Worm (Caenorhabditis elegans): ENCODE measurements around the gene srh-23.
A peak's percentile ranks its signal among the peaks of the same experiment; 100 is the strongest.

The srh-23 gene

DNA sequence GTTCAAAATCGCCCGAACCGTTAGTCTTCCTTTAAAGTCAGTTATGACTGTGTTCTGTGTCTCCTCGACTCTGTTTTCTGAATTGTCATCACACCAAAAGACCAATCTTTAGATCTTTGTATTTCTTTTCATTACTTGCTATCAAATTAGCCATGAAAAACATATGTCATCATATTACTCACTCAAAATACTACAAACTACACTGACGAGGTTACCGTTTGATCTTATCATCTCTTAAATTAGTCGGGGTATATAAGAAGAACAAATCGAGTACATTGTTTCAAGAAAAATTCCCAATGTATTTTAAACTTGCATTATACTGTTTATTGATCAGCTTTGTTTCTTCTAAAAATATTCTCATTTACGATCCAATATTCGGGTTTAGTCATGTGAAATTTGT lies 12.3 kb upstream of the srh-23 start, which contains the start of gene ugt-13:
TSS of gene ugt-13 (plus strand) at position 294 of the 400 bp plus-strand sequence.
- TF ChIP-seq nhr-84 (tag; optimal IDR thresholded peaks at IDR 0.05) (no peak), alr-1 (tag; optimal IDR thresholded peaks at IDR 0.05; ENCODE audit: borderline replicate concordance) (no peak), nhr-28 (tag; optimal IDR thresholded peaks at IDR 0.05) (peak; percentile 23), ceh-63 (GFP tag; optimal IDR thresholded peaks at IDR 0.05) (no peak), unc-86 (tag; optimal IDR thresholded peaks at IDR 0.05) (no peak), ceh-82 (tag; optimal IDR thresholded peaks at IDR 0.05) (no peak), snpc-4 (tag; optimal IDR thresholded peaks at IDR 0.05) (no peak), efl-3 (GFP tag; optimal IDR thresholded peaks at IDR 0.05) (no peak), lir-3 (tag; optimal IDR thresholded peaks at IDR 0.05; ENCODE audit: poor library complexity) (no peak), fkh-8 (tag; optimal IDR thresholded peaks at IDR 0.05) (no peak), nhr-77 (tag; optimal IDR thresholded peaks at IDR 0.05) (no peak), aly-2 (tag; optimal IDR thresholded peaks at IDR 0.05) (no peak), mdl-1 (tag; optimal IDR thresholded peaks at IDR 0.05) (no peak), nhr-71 (tag; optimal IDR thresholded peaks at IDR 0.05) (peak; percentile 66), ces-1 (GFP tag; optimal IDR thresholded peaks at IDR 0.05) (no peak), rnt-1 (tag; optimal IDR thresholded peaks at IDR 0.05) (no peak), lin-14 (GFP tag; optimal IDR thresholded peaks at IDR 0.05) (peak; percentile 41), C34B4.2 (tag; optimal IDR thresholded peaks at IDR 0.05) (no peak), ceh-90 (tag; optimal IDR thresholded peaks at IDR 0.05) (no peak), swsn-7 (tag; optimal IDR thresholded peaks at IDR 0.05) (no peak), zip-4 (GFP tag; optimal IDR thresholded peaks at IDR 0.05) (no peak), isw-1 (GFP tag; IDR thresholded peaks at IDR 0.05) (no peak), nhr-20 (tag; optimal IDR thresholded peaks at IDR 0.05) (peak; percentile 86), snu-23 (GFP tag; optimal IDR thresholded peaks at IDR 0.05) (peak; percentile 48), sox-4 (tag; optimal IDR thresholded peaks at IDR 0.05) (no peak), fkh-4 (tag; optimal IDR thresholded peaks at IDR 0.05; ENCODE audit: borderline replicate concordance) (no peak), unc-130 (tag; optimal IDR thresholded peaks at IDR 0.05) (no peak), mef-2 (tag; optimal IDR thresholded peaks at IDR 0.05) (no peak), C04F5.9 (tag; optimal IDR thresholded peaks at IDR 0.05) (no peak), nhr-237 (tag; optimal IDR thresholded peaks at IDR 0.05) (no peak), lsy-2 (tag; optimal IDR thresholded peaks at IDR 0.05) (no peak), nhr-12 (tag; optimal IDR thresholded peaks at IDR 0.05) (no peak), tlp-1 (tag; optimal IDR thresholded peaks at IDR 0.05) (no peak), ztf-11 (tag; optimal IDR thresholded peaks at IDR 0.05) (no peak), ama-1 (optimal IDR thresholded peaks at IDR 0.05) (no peak), elt-3 (tag; optimal IDR thresholded peaks at IDR 0.05) (peak in 4 of 6 experiments; percentile 30 to 69 (median 49)), ceh-8 (GFP tag; optimal IDR thresholded peaks at IDR 0.05) (no peak), lin-35 (GFP tag; optimal IDR thresholded peaks at IDR 0.05) (no peak), aha-1 (tag; optimal IDR thresholded peaks at IDR 0.05) (no peak), nhr-85 (tag) (peak; percentile 90), nhr-47 (tag; optimal IDR thresholded peaks at IDR 0.05) (no peak), unc-62 (GFP tag; optimal IDR thresholded peaks at IDR 0.05) (no peak), tbx-2 (tag; optimal IDR thresholded peaks at IDR 0.05) (peak; percentile 67), dsc-1 (tag; optimal IDR thresholded peaks at IDR 0.05) (no peak), fkh-10 (GFP tag; optimal IDR thresholded peaks at IDR 0.05) (no peak), mab-9 (GFP tag; IDR thresholded peaks at IDR 0.05) (no peak), pag-3 (tag; optimal IDR thresholded peaks at IDR 0.05; ENCODE audit: borderline replicate concordance, insufficient read depth) (no peak), nhr-90 (tag; optimal IDR thresholded peaks at IDR 0.05; ENCODE audit: poor library complexity) (peak; percentile 35), jun-1 (tag; optimal IDR thresholded peaks at IDR 0.05) (no peak), unc-30 (tag; optimal IDR thresholded peaks at IDR 0.05) (no peak), skn-1 (tag; optimal IDR thresholded peaks at IDR 0.05) (peak; percentile 52)

Data from whole organism, L1 larva.